Worm (Caenorhabditis elegans) whole organism, L4 larva: ENCODE data around the gene Y45F10A.7.

Experiments used
- F26F4.8 ChIP-seq: fragments of 200-800 bp; sonication (Bioruptor generic); conservative IDR thresholded peaks from 2 replicates; pipeline ENCODE4 v1.3.6; 2022; ENCODE audit warnings: missing genetic modification characterization, missing compliant biosample characterization
- F49E8.2 ChIP-seq: sonication (generic microtip); optimal IDR thresholded peaks from 2 replicates; lab custom pipeline; 2016; ENCODE audit warnings: missing compliant biosample characterization, mild to moderate bottlenecking, missing genetic modification characterization, borderline replicate concordance
- T26A8.4 ChIP-seq: fragments of 200-800 bp; sonication (Bioruptor generic); IDR thresholded peaks from 2 replicates; pipeline ENCODE4 v1.3.6; 2022; ENCODE audit warnings: missing genetic modification characterization, missing compliant biosample characterization
- ceh-44 ChIP-seq: fragments of 200-800 bp; sonication (Bioruptor generic); IDR thresholded peaks from 2 replicates; pipeline ENCODE4 v1.3.6; 2022; ENCODE audit warnings: missing genetic modification reagents, missing genetic modification characterization, missing compliant biosample characterization
- ces-1 ChIP-seq: fragments of 150-350 bp; sonication (generic microtip); optimal IDR thresholded peaks from 4 replicates; lab custom pipeline; 2014; ENCODE audit warnings: missing biosample characterization, missing genetic modification reagents, missing genetic modification characterization
- daf-12 ChIP-seq: fragments of 150-350 bp; optimal IDR thresholded peaks from 2 replicates; lab custom pipeline; 2014; ENCODE audit warnings: missing biosample characterization, missing genetic modification reagents, missing genetic modification characterization
- daf-8 ChIP-seq: fragments of 200-800 bp; sonication (Bioruptor generic); IDR thresholded peaks from 2 replicates; pipeline ENCODE4 v1.3.6; 2022; ENCODE audit warnings: missing genetic modification characterization, missing compliant biosample characterization
- dmd-6 ChIP-seq: fragments of 200-800 bp; sonication (Bioruptor generic); IDR thresholded peaks from 2 replicates; pipeline ENCODE4 v1.3.6; 2022; ENCODE audit warnings: missing genetic modification reagents, missing genetic modification characterization, missing compliant biosample characterization
- duxl-1 ChIP-seq: sonication (generic microtip); optimal IDR thresholded peaks from 2 replicates; lab custom pipeline; 2016; ENCODE audit warnings: mild to moderate bottlenecking, missing genetic modification characterization, moderate library complexity, missing compliant biosample characterization; ENCODE audit not compliant: poor library complexity
- dve-1 ChIP-seq: sonication (generic microtip); optimal IDR thresholded peaks from 2 replicates; lab custom pipeline; 2017; ENCODE audit warnings: antibody characterized with exemption, mild to moderate bottlenecking, missing genetic modification characterization, missing compliant biosample characterization; ENCODE audit not compliant: insufficient read depth
- hif-1 ChIP-seq, 2 experiments: sonication (generic microtip); optimal IDR thresholded peaks; 2 replicates each; lab custom pipeline; 2016 to 2017; ENCODE audit warnings: missing compliant biosample characterization in 2 of 2, missing genetic modification characterization in 2 of 2, missing genetic modification reagents in 2 of 2, missing genotype in 2 of 2, mild to moderate bottlenecking in 1 of 2
- hlh-11 ChIP-seq: fragments of 200-800 bp; sonication (Bioruptor generic); optimal IDR thresholded peaks from 2 replicates; lab custom pipeline; 2018; ENCODE audit warnings: mild to moderate bottlenecking, missing genetic modification characterization, missing compliant biosample characterization
- hmg-1.1 ChIP-seq: fragments of 200-800 bp; sonication (Bioruptor generic); IDR thresholded peaks from 2 replicates; pipeline ENCODE4 v1.3.6; 2022; ENCODE audit warnings: missing genetic modification reagents, missing genetic modification characterization, missing compliant biosample characterization
- lin-1 ChIP-seq: fragments of 200-800 bp; sonication (Bioruptor generic); IDR thresholded peaks from 2 replicates; pipeline ENCODE4 v1.3.6; 2022; ENCODE audit warnings: missing genetic modification reagents, missing genetic modification characterization, missing compliant biosample characterization
- lin-13 ChIP-seq: fragments of 150-350 bp; optimal IDR thresholded peaks from 2 replicates; lab custom pipeline; 2014; ENCODE audit warnings: missing biosample characterization, missing genetic modification reagents, missing genetic modification characterization
- lin-15B ChIP-seq: fragments of 150-350 bp; sonication (generic microtip); optimal IDR thresholded peaks from 3 replicates; lab custom pipeline; 2014; ENCODE audit warnings: missing biosample characterization, missing genetic modification characterization
- lin-38 ChIP-seq: fragments of 200-800 bp; sonication (Bioruptor generic); IDR thresholded peaks from 2 replicates; pipeline ENCODE4 v1.3.6; 2022; ENCODE audit warnings: missing genetic modification reagents, missing genetic modification characterization, missing compliant biosample characterization
- madf-5 ChIP-seq, 2 experiments: fragments of 200-800 bp; sonication (Bioruptor generic); IDR thresholded peaks; 2 replicates each; pipeline ENCODE4 v1.3.6; 2022; ENCODE audit warnings: missing compliant biosample characterization in 2 of 2, missing genetic modification characterization in 2 of 2
- mdt-29 ChIP-seq: fragments of 200-800 bp; sonication (Bioruptor generic); IDR thresholded peaks from 2 replicates; pipeline ENCODE4 v1.3.6; 2022; ENCODE audit warnings: missing genetic modification reagents, missing genetic modification characterization, missing compliant biosample characterization
- mes-2 ChIP-seq: sonication (generic microtip); optimal IDR thresholded peaks from 2 replicates; lab custom pipeline; 2016; ENCODE audit warnings: missing genotype, mild to moderate bottlenecking, missing genetic modification characterization, missing compliant biosample characterization; ENCODE audit not compliant: poor library complexity, severe bottlenecking
- mxl-3 ChIP-seq: fragments of 200-800 bp; sonication (Bioruptor generic); optimal IDR thresholded peaks from 2 replicates; lab custom pipeline; 2018; ENCODE audit warnings: mild to moderate bottlenecking, missing genetic modification characterization, missing compliant biosample characterization
- nhr-28 ChIP-seq: fragments of 150-350 bp; optimal IDR thresholded peaks from 2 replicates; lab custom pipeline; 2014; ENCODE audit warnings: missing biosample characterization, missing genetic modification characterization
- nhr-77 ChIP-seq: fragments of 150-350 bp; optimal IDR thresholded peaks from 2 replicates; lab custom pipeline; 2014; ENCODE audit warnings: missing biosample characterization, missing genetic modification characterization
- pha-4 ChIP-seq, 2 experiments: fragments of 150-350 bp in 1 of 2; fragments of 200-800 bp in 1 of 2; sonication (Bioruptor generic) in 1 of 2; IDR thresholded peaks in 1 of 2; optimal IDR thresholded peaks in 1 of 2; 2 replicates each; pipeline versions ENCODE4 v1.3.6 to Lab custom; 2014 to 2022; ENCODE audit warnings: missing genetic modification characterization in 2 of 2, missing genetic modification reagents in 2 of 2, missing biosample characterization in 1 of 2, missing compliant biosample characterization in 1 of 2
- rbr-2 ChIP-seq: sonication (generic microtip); optimal IDR thresholded peaks from 2 replicates; lab custom pipeline; 2016; ENCODE audit warnings: missing genotype, missing genetic modification characterization, missing compliant biosample characterization
- saeg-2 ChIP-seq: fragments of 200-800 bp; sonication (Bioruptor generic); IDR thresholded peaks from 2 replicates; pipeline ENCODE4 v1.3.6; 2022; ENCODE audit warnings: missing genetic modification reagents, missing genetic modification characterization, missing compliant biosample characterization
- sdz-12 ChIP-seq: fragments of 200-800 bp; sonication (Bioruptor generic); optimal IDR thresholded peaks from 2 replicates; lab custom pipeline; 2018; ENCODE audit warnings: mild to moderate bottlenecking, missing genetic modification characterization, missing compliant biosample characterization
- spr-3 ChIP-seq: fragments of 200-800 bp; sonication (Bioruptor generic); optimal IDR thresholded peaks from 2 replicates; lab custom pipeline; 2018; ENCODE audit warnings: mild to moderate bottlenecking, missing genetic modification characterization, missing compliant biosample characterization
- tra-1 ChIP-seq: fragments of 200-800 bp; sonication (Bioruptor generic); IDR thresholded peaks from 2 replicates; pipeline ENCODE4 v1.3.6; 2022; ENCODE audit warnings: missing genetic modification reagents, missing genetic modification characterization, missing compliant biosample characterization
- unc-39 ChIP-seq: sonication (generic microtip); optimal IDR thresholded peaks from 2 replicates; lab custom pipeline; 2017; ENCODE audit warnings: missing biosample characterization, missing genetic modification characterization
- unc-62 ChIP-seq, 3 experiments: fragments of 150-350 bp in 1 of 3; sonication (generic microtip); optimal IDR thresholded peaks in 2 of 3; peaks in 1 of 3; 1 replicate in 1 of 3; 2 replicates in 2 of 3; lab custom pipeline; 2014 to 2017; ENCODE audit warnings: missing biosample characterization in 3 of 3, missing genetic modification characterization in 3 of 3, missing genetic modification reagents in 3 of 3, missing genotype in 1 of 3
- zfp-3 ChIP-seq: fragments of 200-800 bp; sonication (Bioruptor generic); conservative IDR thresholded peaks from 2 replicates; pipeline ENCODE4 v1.3.6; 2022; ENCODE audit warnings: missing genetic modification reagents, missing genetic modification characterization, missing compliant biosample characterization
- zip-11 ChIP-seq: fragments of 200-800 bp; sonication (Bioruptor generic); IDR thresholded peaks from 2 replicates; pipeline ENCODE4 v1.3.6; 2022; ENCODE audit warnings: missing genetic modification characterization, missing compliant biosample characterization

Gene Y45F10A.7

DNA sequence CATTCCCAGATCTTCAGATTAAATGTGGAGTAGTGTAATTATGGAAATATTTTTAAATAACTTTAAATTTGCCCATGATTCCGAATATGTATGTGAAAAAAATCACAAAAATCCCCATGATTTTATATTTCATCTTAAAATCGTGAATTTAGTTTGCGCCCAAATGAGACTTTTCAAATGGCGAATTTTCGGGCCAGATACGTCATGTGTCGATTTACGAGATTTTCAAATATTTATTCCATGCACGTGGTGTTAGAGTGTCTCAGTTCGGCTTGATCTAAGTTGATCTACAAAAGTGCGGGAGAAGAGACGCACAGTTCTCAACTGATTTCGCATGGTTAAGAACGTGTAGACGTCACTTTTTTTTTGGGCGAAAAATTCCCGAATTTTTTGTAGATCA is 9.9 kb upstream of the Y45F10A.7 start, which contains the start of gene Y38H8A.1 (continued):
- TF ChIP-seq pha-4 (GFP tag; IDR thresholded peaks at IDR 0.05; lab: Robert Waterston, UW) (no peak), pha-4 (tag; optimal IDR thresholded peaks at IDR 0.05; lab: Kevin White, UChicago) (no peak), sdz-12 (no peak)

DNA sequence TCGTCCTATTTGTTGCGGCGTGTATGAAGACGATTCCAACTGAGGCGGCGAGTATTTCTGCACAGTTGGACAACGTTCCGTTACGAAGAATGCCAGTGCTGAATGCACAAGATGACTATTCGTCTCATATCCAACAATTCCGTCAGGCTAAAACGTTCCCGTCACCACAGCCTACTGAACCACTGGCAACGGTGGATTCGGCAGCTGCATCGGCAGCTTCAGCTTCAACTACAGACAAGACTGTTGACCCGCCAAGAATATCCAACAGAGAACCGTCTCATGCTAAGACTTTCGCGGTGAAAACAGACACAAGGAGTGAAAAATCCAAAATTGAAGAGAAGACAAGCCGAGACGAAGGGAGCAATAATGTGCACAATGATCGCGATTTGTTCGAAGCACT is 8.8 kb upstream of the Y45F10A.7 start:
- TF ChIP-seq rbr-2 (tag; lab: Kevin White, UChicago) (no peak), hmg-1.1 (GFP tag; lab: Robert Waterston, UW) (no peak), mdt-29 (no peak), dve-1 (tag; lab: Kevin White, UChicago) (no peak), T26A8.4 (GFP tag; lab: Robert Waterston, UW) (0 out of 2 replicates have a peak, but pooled peaks have one; percentile 28), spr-3 (GFP tag; lab: Kevin White, UChicago) (no peak), lin-15B (tag; lab: Kevin White, UChicago) (no peak), F26F4.8 (GFP tag; lab: Robert Waterston, UW) (no peak), tra-1 (no peak), unc-62 (GFP tag; optimal IDR thresholded peaks at IDR 0.05 in 1 of 2; lab: Kevin White, UChicago) (peak in 1 of 2 experiments; percentile 79), unc-62 (tag; optimal IDR thresholded peaks at IDR 0.05; lab: Kevin White, UChicago) (no peak), lin-13 (GFP tag; lab: Kevin White, UChicago) (no peak), F49E8.2 (tag; lab: Kevin White, UChicago) (no peak), hlh-11 (no peak), madf-5 (GFP tag; IDR thresholded peaks at IDR 0.05; lab: Robert Waterston, UW) (no peak)

DNA sequence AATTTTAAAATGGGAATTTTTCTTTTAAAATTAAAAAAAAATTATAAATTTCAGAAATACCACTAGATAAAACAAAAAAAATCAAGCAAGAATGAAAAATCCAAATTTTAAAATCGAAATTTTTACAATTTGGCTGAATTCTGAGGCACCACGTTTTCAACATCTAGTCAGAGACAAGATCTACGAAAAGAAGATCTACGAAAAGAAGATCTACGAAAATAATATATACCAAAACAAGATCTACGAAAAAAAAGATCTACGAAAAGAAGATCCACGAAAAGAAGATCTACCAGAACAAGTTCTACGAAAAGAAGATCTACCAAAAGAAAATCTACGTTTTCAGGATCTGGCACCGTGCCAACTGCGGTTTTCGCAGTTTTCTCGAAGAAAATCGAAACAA is 5.4 kb upstream of the Y45F10A.7 start:
- TF ChIP-seq dmd-6 (GFP tag; lab: Robert Waterston, UW), result 0 out of 2 replicates have a peak, but pooled peaks have one; percentile 9
- 0 out of 2 replicates have a peak, but pooled peaks have one; percentile 29 for TF ChIP-seq lin-38 (GFP tag; lab: Robert Waterston, UW)
- peak; percentile 85 for TF ChIP-seq mes-2 (tag; lab: Kevin White, UChicago)
- no peak for TF ChIP-seq daf-8 (GFP tag; lab: Robert Waterston, UW)
- peak in 1 of 2 experiments; percentile 71 for TF ChIP-seq hif-1 (tag; optimal IDR thresholded peaks at IDR 0.05; lab: Kevin White, UChicago)
- no peak for TF ChIP-seq ces-1 (GFP tag; lab: Kevin White, UChicago)
- TF ChIP-seq saeg-2 (GFP tag; lab: Robert Waterston, UW), result no peak
- TF ChIP-seq zip-11 (GFP tag; lab: Robert Waterston, UW), result no peak

- TF ChIP-seq unc-62 (GFP tag; optimal IDR thresholded peaks at IDR 0.05 in 1 of 2; lab: Kevin White, UChicago), result peak in 1 of 2 experiments; percentile 53
- no peak for TF ChIP-seq unc-62 (tag; optimal IDR thresholded peaks at IDR 0.05; lab: Kevin White, UChicago)
- TF ChIP-seq zfp-3 (GFP tag; lab: Robert Waterston, UW), result no peak
- no peak for TF ChIP-seq ceh-44 (GFP tag; lab: Robert Waterston, UW)
- TF ChIP-seq mxl-3 (GFP tag; lab: Kevin White, UChicago), result no peak
Observed at ce11 chrIV:13487596-13487995, 4.8 kb upstream of the Y45F10A.7 start.

ce11 chrIV:13493719-13494118 is 1.3 kb downstream of the Y45F10A.7 start:
- TF ChIP-seq nhr-28, result no peak
- TF ChIP-seq sdz-12, result no peak
- no peak for TF ChIP-seq daf-12 (tag; lab: Kevin White, UChicago)
- no peak for TF ChIP-seq mxl-3 (GFP tag; lab: Kevin White, UChicago)
- no peak for TF ChIP-seq unc-39 (tag; lab: Kevin White, UChicago)
- no peak for TF ChIP-seq lin-1
- TF ChIP-seq nhr-77 (tag; lab: Kevin White, UChicago), result no peak
- TF ChIP-seq duxl-1 (tag; lab: Kevin White, UChicago), result no peak
- TF ChIP-seq zfp-3 (GFP tag; lab: Robert Waterston, UW), result no peak
- TF ChIP-seq, all 104 proteins: peak for 0
